Fruit fly (Drosophila melanogaster) whole organism, pupa: Measurements from ENCODE around the gene CG44174.

Experiments
- CG15710 ChIP-seq: fragments of 200-800 bp; sonication (Bioruptor generic); optimal IDR thresholded peaks from 2 replicates; lab custom pipeline; 2018; ENCODE audit warnings: missing biosample characterization, mild to moderate bottlenecking, missing genetic modification characterization, moderate library complexity
- CG8301 ChIP-seq: fragments of 200-800 bp; sonication (Bioruptor generic); optimal IDR thresholded peaks from 2 replicates; lab custom pipeline; 2018; ENCODE audit warnings: missing biosample characterization, mild to moderate bottlenecking, missing genetic modification characterization
- Pif1A ChIP-seq: fragments of 200-800 bp; sonication (Bioruptor generic); optimal IDR thresholded peaks from 3 replicates; lab custom pipeline; 2016; ENCODE audit warnings: missing biosample characterization, missing genetic modification characterization
- rn ChIP-seq: fragments of 200-800 bp; sonication (Bioruptor generic); IDR thresholded peaks from 2 replicates; pipeline ENCODE4 v1.3.6; 2022; ENCODE audit warnings: missing biosample characterization, missing genetic modification characterization

DNA sequence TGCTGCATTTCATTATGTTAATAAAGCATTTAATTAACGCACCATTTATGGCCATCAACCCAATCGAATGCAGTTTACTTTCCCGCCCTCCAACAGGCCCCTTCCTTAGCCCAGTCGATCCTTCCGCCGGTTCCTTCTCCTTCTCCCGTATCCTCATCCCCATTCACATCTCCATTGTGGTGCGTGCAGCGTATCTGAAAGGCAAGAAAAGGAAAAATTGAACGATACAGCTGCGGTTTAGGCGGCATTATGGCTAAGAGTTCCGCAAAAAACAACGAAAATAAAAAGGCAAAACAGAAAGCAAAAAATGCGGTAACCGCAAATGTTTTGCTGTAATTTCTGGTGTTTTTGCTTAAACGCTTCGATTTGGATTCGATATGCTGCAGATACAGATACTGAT lies 43.5 kb downstream of the CG44174 start:
- TF ChIP-seq rn (GFP tag; lab: Robert Waterston, UW) (no peak), CG15710 (tag; lab: Kevin White, UChicago) (no peak), CG8301 (tag; lab: Kevin White, UChicago) (no peak), Pif1A (GFP tag; lab: Kevin White, UChicago) (no peak)
